Fruit fly (Drosophila melanogaster): ENCODE measurements around the gene Hsp26.

Hsp26 gene

DNA sequence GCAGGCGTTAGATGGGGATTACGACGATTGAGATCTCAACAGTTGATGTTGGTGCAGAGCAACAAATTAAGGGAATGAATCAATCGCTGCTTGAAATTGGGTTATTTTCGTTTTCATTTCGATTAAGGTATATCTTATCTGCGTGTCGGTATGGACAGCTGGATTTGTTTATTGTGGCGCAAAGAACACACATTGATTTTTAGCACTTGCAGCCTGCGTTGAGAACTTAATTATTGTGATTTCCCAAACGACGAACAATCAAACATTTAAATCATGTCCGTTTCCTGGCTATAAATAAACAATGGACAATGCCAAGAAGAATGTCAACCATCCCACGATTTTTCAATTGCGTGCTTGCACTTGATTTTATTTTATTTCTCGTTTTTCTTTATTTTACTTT lies 20.8 kb upstream of the Hsp26 start:
- TF ChIP-seq Sin3A (optimal IDR thresholded peaks at IDR 0.05) (no peak), ttk (optimal IDR thresholded peaks at IDR 0.05) (no peak), h (optimal IDR thresholded peaks at IDR 0.05) (no peak), insv (optimal IDR thresholded peaks at IDR 0.05) (no peak), Myc (optimal IDR thresholded peaks at IDR 0.05) (no peak), psq (optimal IDR thresholded peaks at IDR 0.05) (no peak)

- TF ChIP-seq insv (optimal IDR thresholded peaks at IDR 0.05) (no peak), psq (optimal IDR thresholded peaks at IDR 0.05) (no peak), Sin3A (optimal IDR thresholded peaks at IDR 0.05) (no peak), h (optimal IDR thresholded peaks at IDR 0.05) (no peak), Myc (optimal IDR thresholded peaks at IDR 0.05) (no peak), ttk (optimal IDR thresholded peaks at IDR 0.05) (no peak)
Measured at dm6 chr3L:9397156-9397555, 19.9 kb upstream of the Hsp26 start.

dm6 chr3L:9396704-9397103 lies 19.5 kb upstream of the Hsp26 start:
- no peak for TF ChIP-seq Myc (optimal IDR thresholded peaks at IDR 0.05)
- no peak for TF ChIP-seq psq (optimal IDR thresholded peaks at IDR 0.05)
- TF ChIP-seq insv (optimal IDR thresholded peaks at IDR 0.05) = no peak
- TF ChIP-seq ttk (optimal IDR thresholded peaks at IDR 0.05) = no peak
- no peak for TF ChIP-seq h (optimal IDR thresholded peaks at IDR 0.05)
- no peak for TF ChIP-seq Sin3A (optimal IDR thresholded peaks at IDR 0.05)

dm6 chr3L:9396038-9396437 lies 18.8 kb upstream of the Hsp26 start:
- no peak for TF ChIP-seq Myc (optimal IDR thresholded peaks at IDR 0.05)
- TF ChIP-seq insv (optimal IDR thresholded peaks at IDR 0.05) = no peak
- TF ChIP-seq Sin3A (optimal IDR thresholded peaks at IDR 0.05) = no peak
- TF ChIP-seq ttk (optimal IDR thresholded peaks at IDR 0.05) = no peak

- TF ChIP-seq insv (optimal IDR thresholded peaks at IDR 0.05) (no peak), Sin3A (optimal IDR thresholded peaks at IDR 0.05) (no peak), psq (optimal IDR thresholded peaks at IDR 0.05) (no peak), h (optimal IDR thresholded peaks at IDR 0.05) (no peak), ttk (optimal IDR thresholded peaks at IDR 0.05) (no peak), Myc (optimal IDR thresholded peaks at IDR 0.05) (no peak)
Measured at dm6 chr3L:9391340-9391980, 14.2 kb upstream of the Hsp26 start.

DNA sequence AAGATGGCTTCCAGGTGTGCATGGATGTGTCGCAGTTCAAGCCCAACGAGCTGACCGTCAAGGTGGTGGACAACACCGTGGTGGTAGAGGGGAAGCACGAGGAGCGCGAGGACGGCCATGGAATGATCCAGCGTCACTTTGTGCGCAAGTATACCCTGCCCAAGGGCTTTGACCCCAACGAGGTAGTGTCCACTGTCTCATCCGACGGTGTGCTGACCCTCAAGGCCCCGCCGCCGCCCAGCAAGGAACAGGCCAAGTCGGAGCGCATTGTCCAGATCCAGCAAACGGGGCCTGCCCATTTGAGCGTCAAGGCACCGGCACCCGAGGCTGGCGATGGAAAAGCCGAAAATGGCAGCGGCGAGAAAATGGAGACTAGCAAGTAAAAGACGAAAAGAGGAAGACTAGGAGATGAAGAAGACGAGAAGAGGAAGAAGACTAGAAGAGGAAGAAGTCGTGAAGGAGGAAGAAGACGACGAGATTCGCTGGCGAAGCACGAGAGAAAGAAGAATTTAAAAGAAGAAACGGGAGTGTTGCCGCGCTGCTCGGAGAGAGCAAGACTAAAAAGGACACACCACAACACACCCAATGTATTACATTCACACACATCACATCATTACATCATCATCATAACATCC lies 7.3 kb upstream of the Hsp26 start:
- TF ChIP-seq Myc (optimal IDR thresholded peaks at IDR 0.05) = no peak
- TF ChIP-seq h (optimal IDR thresholded peaks at IDR 0.05) = no peak
- no peak for TF ChIP-seq Sin3A (optimal IDR thresholded peaks at IDR 0.05)
- TF ChIP-seq ttk (optimal IDR thresholded peaks at IDR 0.05) = no peak
- TF ChIP-seq psq (optimal IDR thresholded peaks at IDR 0.05) = no peak

dm6 chr3L:9383345-9384075 lies 6.3 kb upstream of the Hsp26 start, which contains the start of gene Hsp27:
Gene Hsp27 (plus strand): TSS chr3L:9384063.
- TF ChIP-seq psq (optimal IDR thresholded peaks at IDR 0.05) (no peak), insv (optimal IDR thresholded peaks at IDR 0.05) (no peak), Myc (optimal IDR thresholded peaks at IDR 0.05) (no peak), ttk (optimal IDR thresholded peaks at IDR 0.05) (no peak), h (optimal IDR thresholded peaks at IDR 0.05) (no peak), Sin3A (optimal IDR thresholded peaks at IDR 0.05) (no peak)

dm6 chr3L:9381602-9382001 lies 4.4 kb upstream of the Hsp26 start, which contains the start of gene Hsp23:
Gene Hsp23 (plus strand): TSS chr3L:9381882.
- TF ChIP-seq Sin3A (optimal IDR thresholded peaks at IDR 0.05) = no peak
- no peak for TF ChIP-seq h (optimal IDR thresholded peaks at IDR 0.05)
- no peak for TF ChIP-seq psq (optimal IDR thresholded peaks at IDR 0.05)
- TF ChIP-seq Myc (optimal IDR thresholded peaks at IDR 0.05) = no peak
- no peak for TF ChIP-seq insv (optimal IDR thresholded peaks at IDR 0.05)
- TF ChIP-seq ttk (optimal IDR thresholded peaks at IDR 0.05) = no peak

- TF ChIP-seq psq (optimal IDR thresholded peaks at IDR 0.05) (no peak), h (optimal IDR thresholded peaks at IDR 0.05) (no peak), insv (optimal IDR thresholded peaks at IDR 0.05) (no peak), ttk (optimal IDR thresholded peaks at IDR 0.05) (no peak), Sin3A (optimal IDR thresholded peaks at IDR 0.05) (no peak), Myc (optimal IDR thresholded peaks at IDR 0.05) (no peak)
Measured at dm6 chr3L:9380344-9380849, 3.2 kb upstream of the Hsp26 start.

- no peak for TF ChIP-seq h (optimal IDR thresholded peaks at IDR 0.05)
- TF ChIP-seq Myc (optimal IDR thresholded peaks at IDR 0.05) = no peak
- TF ChIP-seq psq (optimal IDR thresholded peaks at IDR 0.05) = no peak
- no peak for TF ChIP-seq Sin3A (optimal IDR thresholded peaks at IDR 0.05)
- TF ChIP-seq ttk (optimal IDR thresholded peaks at IDR 0.05) = no peak
- TF ChIP-seq insv (optimal IDR thresholded peaks at IDR 0.05) = no peak
Measured at dm6 chr3L:9379484-9380343, 2.5 kb upstream of the Hsp26 start, which contains the start of gene Hsp67Ba. Gene Hsp67Ba (minus strand): TSS chr3L:9379534.

- TF ChIP-seq Sin3A (optimal IDR thresholded peaks at IDR 0.05) (no peak), psq (optimal IDR thresholded peaks at IDR 0.05) (no peak), ttk (optimal IDR thresholded peaks at IDR 0.05) (no peak), Myc (optimal IDR thresholded peaks at IDR 0.05) (no peak), insv (optimal IDR thresholded peaks at IDR 0.05) (no peak), h (optimal IDR thresholded peaks at IDR 0.05) (no peak)
Measured at dm6 chr3L:9376573-9376972, 654 bp downstream of the Hsp26 start.

Data from Kc167 (cell line).